Worm (Caenorhabditis elegans) whole organism, L4 larva: Measurements from ENCODE around the gene sds-22.
A peak's percentile ranks its signal among the peaks of the same experiment; 100 is the strongest.

Experiments
- F10B5.3 ChIP-seq: sonication (generic microtip); optimal IDR thresholded peaks from 2 replicates; lab custom pipeline; 2016; ENCODE audit warnings: mild to moderate bottlenecking, missing genetic modification characterization, missing compliant biosample characterization
- F26F4.8 ChIP-seq: fragments of 200-800 bp; sonication (Bioruptor generic); conservative IDR thresholded peaks from 2 replicates; pipeline ENCODE4 v1.3.6; 2022; ENCODE audit warnings: missing genetic modification characterization, missing compliant biosample characterization
- F37D6.2 ChIP-seq: sonication (generic microtip); optimal IDR thresholded peaks from 2 replicates; lab custom pipeline; 2016; ENCODE audit warnings: mild to moderate bottlenecking, missing genetic modification characterization, missing compliant biosample characterization
- F49E8.2 ChIP-seq: sonication (generic microtip); optimal IDR thresholded peaks from 2 replicates; lab custom pipeline; 2016; ENCODE audit warnings: missing compliant biosample characterization, mild to moderate bottlenecking, missing genetic modification characterization, borderline replicate concordance
- R02D3.7 ChIP-seq: fragments of 150-350 bp; sonication (generic microtip); optimal IDR thresholded peaks from 3 replicates; lab custom pipeline; 2014; ENCODE audit warnings: missing biosample characterization, missing genetic modification characterization
- T20F7.1 ChIP-seq: fragments of 200-800 bp; sonication (Bioruptor generic); optimal IDR thresholded peaks from 2 replicates; lab custom pipeline; 2018; ENCODE audit warnings: mild to moderate bottlenecking, missing genetic modification characterization, missing compliant biosample characterization
- T26A8.4 ChIP-seq: fragments of 200-800 bp; sonication (Bioruptor generic); IDR thresholded peaks from 2 replicates; pipeline ENCODE4 v1.3.6; 2022; ENCODE audit warnings: missing genetic modification characterization, missing compliant biosample characterization
- Y105C5A.15 ChIP-seq: fragments of 200-800 bp; sonication (Bioruptor generic); IDR thresholded peaks from 2 replicates; pipeline ENCODE4 v1.3.6; 2022; ENCODE audit warnings: missing genetic modification characterization, missing compliant biosample characterization
- Y48G9A.11 ChIP-seq: fragments of 200-800 bp; sonication (Bioruptor generic); IDR thresholded peaks from 2 replicates; pipeline ENCODE4 v1.3.6; 2022; ENCODE audit warnings: missing genetic modification reagents, missing genetic modification characterization, missing compliant biosample characterization
- attf-4 ChIP-seq: sonication (generic microtip); optimal IDR thresholded peaks from 3 replicates; lab custom pipeline; 2017; ENCODE audit warnings: missing biosample characterization, missing genetic modification characterization
- ceh-20 ChIP-seq: fragments of 200-800 bp; sonication (Bioruptor generic); IDR thresholded peaks from 2 replicates; pipeline ENCODE4 v1.3.6; 2022; ENCODE audit warnings: missing genetic modification reagents, missing genetic modification characterization, missing compliant biosample characterization
- daf-12 ChIP-seq: fragments of 150-350 bp; optimal IDR thresholded peaks from 2 replicates; lab custom pipeline; 2014; ENCODE audit warnings: missing biosample characterization, missing genetic modification reagents, missing genetic modification characterization
- daf-16 ChIP-seq, 3 experiments: sonication (generic microtip); optimal IDR thresholded peaks; 2 replicates each; lab custom pipeline; 2016 to 2017; ENCODE audit warnings: missing genetic modification characterization in 3 of 3, missing genetic modification reagents in 3 of 3, mild to moderate bottlenecking in 2 of 3, missing compliant biosample characterization in 2 of 3, missing biosample characterization in 1 of 3, moderate library complexity in 1 of 3
- daf-8 ChIP-seq: fragments of 200-800 bp; sonication (Bioruptor generic); IDR thresholded peaks from 2 replicates; pipeline ENCODE4 v1.3.6; 2022; ENCODE audit warnings: missing genetic modification characterization, missing compliant biosample characterization
- dmd-8 ChIP-seq: fragments of 200-800 bp; sonication (Bioruptor generic); IDR thresholded peaks from 2 replicates; pipeline ENCODE4 v1.3.6; 2022; ENCODE audit warnings: missing genetic modification characterization, missing compliant biosample characterization
- dve-1 ChIP-seq: sonication (generic microtip); optimal IDR thresholded peaks from 2 replicates; lab custom pipeline; 2017; ENCODE audit warnings: antibody characterized with exemption, mild to moderate bottlenecking, missing genetic modification characterization, missing compliant biosample characterization; ENCODE audit not compliant: insufficient read depth
- egl-43 ChIP-seq: fragments of 200-800 bp; sonication (Bioruptor generic); IDR thresholded peaks from 2 replicates; pipeline ENCODE4 v1.3.6; 2022; ENCODE audit warnings: missing genetic modification reagents, missing genetic modification characterization, missing compliant biosample characterization
- fkh-10 ChIP-seq: fragments of 150-350 bp; optimal IDR thresholded peaks from 2 replicates; lab custom pipeline; 2014; ENCODE audit warnings: missing biosample characterization, missing genetic modification reagents, missing genetic modification characterization
- hlh-11 ChIP-seq: fragments of 200-800 bp; sonication (Bioruptor generic); optimal IDR thresholded peaks from 2 replicates; lab custom pipeline; 2018; ENCODE audit warnings: mild to moderate bottlenecking, missing genetic modification characterization, missing compliant biosample characterization
- hlh-30 ChIP-seq: sonication (generic microtip); optimal IDR thresholded peaks from 2 replicates; lab custom pipeline; 2017; ENCODE audit warnings: antibody characterized with exemption, mild to moderate bottlenecking, missing genetic modification characterization, missing compliant biosample characterization; ENCODE audit not compliant: insufficient read depth
- hmg-1.1 ChIP-seq: fragments of 200-800 bp; sonication (Bioruptor generic); IDR thresholded peaks from 2 replicates; pipeline ENCODE4 v1.3.6; 2022; ENCODE audit warnings: missing genetic modification reagents, missing genetic modification characterization, missing compliant biosample characterization
- lsy-2 ChIP-seq, 2 experiments: fragments of 150-350 bp in 1 of 2; sonication (generic microtip) in 1 of 2; optimal IDR thresholded peaks; 2 replicates each; lab custom pipeline; 2014 to 2017; ENCODE audit warnings: missing biosample characterization in 2 of 2, missing genetic modification characterization in 2 of 2
- mep-1 ChIP-seq: fragments of 150-350 bp; sonication (generic microtip); optimal IDR thresholded peaks from 3 replicates; lab custom pipeline; 2014; ENCODE audit warnings: missing biosample characterization, missing genetic modification characterization
- mxl-3 ChIP-seq: fragments of 200-800 bp; sonication (Bioruptor generic); optimal IDR thresholded peaks from 2 replicates; lab custom pipeline; 2018; ENCODE audit warnings: mild to moderate bottlenecking, missing genetic modification characterization, missing compliant biosample characterization
- nhr-111 ChIP-seq: fragments of 200-800 bp; sonication (Bioruptor generic); optimal IDR thresholded peaks from 2 replicates; lab custom pipeline; 2018; ENCODE audit warnings: mild to moderate bottlenecking, missing genetic modification characterization, missing compliant biosample characterization
- nhr-25 ChIP-seq: sonication (generic microtip); optimal IDR thresholded peaks from 2 replicates; lab custom pipeline; 2017; ENCODE audit warnings: missing genetic modification characterization, mild to moderate bottlenecking, missing compliant biosample characterization, antibody characterized with exemption, moderate library complexity, borderline replicate concordance; ENCODE audit not compliant: insufficient read depth
- nhr-28 ChIP-seq: fragments of 150-350 bp; optimal IDR thresholded peaks from 2 replicates; lab custom pipeline; 2014; ENCODE audit warnings: missing biosample characterization, missing genetic modification characterization
- nhr-41 ChIP-seq: fragments of 200-800 bp; sonication (Bioruptor generic); IDR thresholded peaks from 2 replicates; pipeline ENCODE4 v1.3.6; 2022; ENCODE audit warnings: missing genetic modification reagents, missing genetic modification characterization, missing compliant biosample characterization
- php-3 ChIP-seq: fragments of 200-800 bp; sonication (Bioruptor generic); IDR thresholded peaks from 2 replicates; pipeline ENCODE4 v1.3.6; 2022; ENCODE audit warnings: missing genetic modification reagents, missing genetic modification characterization, missing compliant biosample characterization
- pqm-1 ChIP-seq: sonication (generic microtip); optimal IDR thresholded peaks from 2 replicates; lab custom pipeline; 2017; ENCODE audit warnings: missing biosample characterization, missing genetic modification characterization
- snpc-4 ChIP-seq: fragments of 150-350 bp; optimal IDR thresholded peaks from 2 replicates; lab custom pipeline; 2014; ENCODE audit warnings: missing biosample characterization, missing genetic modification characterization
- zfp-2 ChIP-seq: sonication (generic microtip); optimal IDR thresholded peaks from 2 replicates; lab custom pipeline; 2016; ENCODE audit warnings: mild to moderate bottlenecking, missing genetic modification characterization, missing compliant biosample characterization
- zip-2 ChIP-seq: fragments of 150-350 bp; optimal IDR thresholded peaks from 2 replicates; lab custom pipeline; 2014; ENCODE audit warnings: missing biosample characterization, missing genetic modification characterization

sds-22 gene

ce11 chrII:7849697-7850096 lies 8.5 kb upstream of the sds-22 start, which contains the start of gene acr-7:
Gene acr-7, minus strand, starts transcription at chrII:7849797.
- no peak for TF ChIP-seq nhr-41 (GFP tag; lab: Robert Waterston, UW)
- TF ChIP-seq fkh-10 = no peak
- TF ChIP-seq nhr-111 (GFP tag; lab: Kevin White, UChicago) = no peak

ce11 chrII:7850575-7850974 lies 7.6 kb upstream of the sds-22 start:
- no peak for TF ChIP-seq F37D6.2 (tag; lab: Kevin White, UChicago)
- peak; percentile 84 for TF ChIP-seq php-3 (GFP tag; lab: Robert Waterston, UW)
- no peak for TF ChIP-seq Y48G9A.11 (GFP tag; lab: Robert Waterston, UW)
- TF ChIP-seq dmd-8 (GFP tag; lab: Robert Waterston, UW) = no peak
- no peak for TF ChIP-seq nhr-28 (tag; lab: Kevin White, UChicago)
- TF ChIP-seq zfp-2 (tag; lab: Kevin White, UChicago) = no peak
- no peak for TF ChIP-seq mxl-3 (GFP tag; lab: Kevin White, UChicago)
- TF ChIP-seq F10B5.3 (tag; lab: Kevin White, UChicago) = no peak
- no peak for TF ChIP-seq R02D3.7
- no peak for TF ChIP-seq dve-1 (tag; lab: Kevin White, UChicago)
- TF ChIP-seq snpc-4 (tag; lab: Kevin White, UChicago) = no peak
- peak in 1 of 2 experiments; percentile 1 for TF ChIP-seq lsy-2 (tag; optimal IDR thresholded peaks at IDR 0.05; lab: Kevin White, UChicago)

ce11 chrII:7851480-7851879 lies 6.7 kb upstream of the sds-22 start:
- TF ChIP-seq php-3 (GFP tag; lab: Robert Waterston, UW) = peak; percentile 44; the same call in 1 of the 2 replicates
- TF ChIP-seq zip-2 = no peak
- 0 out of 2 replicates have a peak, but pooled peaks have one; percentile 37 for TF ChIP-seq hmg-1.1 (GFP tag; lab: Robert Waterston, UW)
- no peak for TF ChIP-seq R02D3.7
- peak; percentile 6 for TF ChIP-seq mep-1 (tag; lab: Kevin White, UChicago)
- peak; percentile 73 for TF ChIP-seq pqm-1 (tag; lab: Kevin White, UChicago)
- TF ChIP-seq Y105C5A.15 (GFP tag; lab: Robert Waterston, UW) = no peak
- peak; percentile 9 for TF ChIP-seq hlh-30 (tag; lab: Kevin White, UChicago)
- TF ChIP-seq nhr-28 (tag; lab: Kevin White, UChicago) = peak; percentile 58
- peak; percentile 60 for TF ChIP-seq dve-1 (tag; lab: Kevin White, UChicago)
- no peak for TF ChIP-seq daf-16 (GFP tag; optimal IDR thresholded peaks at IDR 0.05; lab: Kevin White, UChicago)
- peak; percentile 51 for TF ChIP-seq daf-16 (tag; optimal IDR thresholded peaks at IDR 0.05; lab: Kevin White, UChicago)
- no peak for TF ChIP-seq T26A8.4 (GFP tag; lab: Robert Waterston, UW)

DNA sequence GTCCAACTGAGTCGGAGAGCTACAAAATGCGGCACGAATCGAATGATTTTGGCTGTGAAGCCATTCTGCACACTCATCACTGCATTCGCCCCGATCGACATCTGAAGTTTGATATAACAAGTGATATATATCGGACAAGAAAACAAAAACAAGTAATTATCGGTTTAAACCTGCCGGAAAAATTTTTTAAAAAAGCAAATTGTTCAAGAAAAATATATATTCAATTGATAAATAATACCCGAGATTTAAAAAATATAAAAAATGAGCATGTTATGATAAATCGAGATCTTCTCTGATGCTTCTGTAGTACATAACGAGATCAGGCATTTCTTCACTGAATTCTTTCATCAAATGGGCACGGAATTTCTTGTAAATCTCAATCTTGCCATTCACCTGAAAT lies 4.5 kb upstream of the sds-22 start, which contains the start of gene T09A5.5:
TSS of gene T09A5.5 (minus strand) at position 101 of the 400 bp plus-strand sequence.
- TF ChIP-seq mxl-3 (GFP tag; lab: Kevin White, UChicago) = no peak
- no peak for TF ChIP-seq nhr-25 (tag; lab: Kevin White, UChicago)
- no peak for TF ChIP-seq daf-8 (GFP tag; lab: Robert Waterston, UW)
- no peak for TF ChIP-seq egl-43
- TF ChIP-seq F26F4.8 (GFP tag; lab: Robert Waterston, UW) = no peak
- no peak for TF ChIP-seq daf-12 (tag; lab: Kevin White, UChicago)
- no peak for TF ChIP-seq T20F7.1
- TF ChIP-seq zip-2 = no peak
- TF ChIP-seq hlh-11 (tag; lab: Kevin White, UChicago) = no peak
- TF ChIP-seq F49E8.2 (tag; lab: Kevin White, UChicago) = no peak
- no peak for TF ChIP-seq ceh-20 (GFP tag; lab: Robert Waterston, UW)
- TF ChIP-seq attf-4 = no peak
